Worm (Caenorhabditis elegans) whole organism, early embryonic: ENCODE data around the gene eif-1.
A peak's percentile ranks its signal among the peaks of the same experiment; 100 is the strongest.

Source experiments
- B0310.2 ChIP-seq: sonication (generic microtip); optimal IDR thresholded peaks from 2 replicates; lab custom pipeline; 2016; ENCODE audit warnings: mild to moderate bottlenecking, missing genetic modification characterization, missing compliant biosample characterization
- F13C5.2 ChIP-seq: sonication (generic microtip); optimal IDR thresholded peaks from 2 replicates; lab custom pipeline; 2017; ENCODE audit warnings: mild to moderate bottlenecking, missing genetic modification characterization, inconsistent platforms, missing compliant biosample characterization
- ama-1 ChIP-seq: fragments of 150-350 bp; optimal IDR thresholded peaks from 2 replicates; lab custom pipeline; 2014
- ceh-13 ChIP-seq: fragments of 200-800 bp; sonication (Bioruptor generic); optimal IDR thresholded peaks from 2 replicates; lab custom pipeline; 2018; ENCODE audit warnings: mild to moderate bottlenecking, missing genetic modification characterization, missing compliant biosample characterization
- flt-1 ChIP-seq: fragments of 200-800 bp; sonication (Bioruptor generic); IDR thresholded peaks from 2 replicates; pipeline ENCODE4 v1.3.6; 2022; ENCODE audit warnings: missing genetic modification characterization, missing compliant biosample characterization
- hmbx-1 ChIP-seq: sonication (generic microtip); optimal IDR thresholded peaks from 2 replicates; lab custom pipeline; 2016; ENCODE audit warnings: mild to moderate bottlenecking, missing genetic modification characterization, missing compliant biosample characterization
- hmg-4 ChIP-seq: fragments of 200-800 bp; sonication (Bioruptor generic); optimal IDR thresholded peaks from 2 replicates; lab custom pipeline; 2018; ENCODE audit warnings: mild to moderate bottlenecking, missing genetic modification characterization, missing compliant biosample characterization
- pes-1 ChIP-seq: fragments of 200-800 bp; sonication (Bioruptor generic); IDR thresholded peaks from 2 replicates; pipeline ENCODE4 v1.3.6; 2022; ENCODE audit warnings: missing genetic modification reagents, missing genetic modification characterization, missing compliant biosample characterization
- scrt-1 ChIP-seq: fragments of 200-800 bp; sonication (Bioruptor generic); IDR thresholded peaks from 2 replicates; pipeline ENCODE4 v1.3.6; 2022; ENCODE audit warnings: missing genetic modification characterization, missing compliant biosample characterization
- tbx-11 ChIP-seq: fragments of 200-800 bp; sonication (Bioruptor generic); IDR thresholded peaks from 2 replicates; pipeline ENCODE4 v1.3.6; 2022; ENCODE audit warnings: missing genetic modification characterization, missing compliant biosample characterization
- tra-4 ChIP-seq: sonication (generic microtip); optimal IDR thresholded peaks from 2 replicates; lab custom pipeline; 2017; ENCODE audit warnings: missing genetic modification characterization, missing compliant biosample characterization

DNA sequence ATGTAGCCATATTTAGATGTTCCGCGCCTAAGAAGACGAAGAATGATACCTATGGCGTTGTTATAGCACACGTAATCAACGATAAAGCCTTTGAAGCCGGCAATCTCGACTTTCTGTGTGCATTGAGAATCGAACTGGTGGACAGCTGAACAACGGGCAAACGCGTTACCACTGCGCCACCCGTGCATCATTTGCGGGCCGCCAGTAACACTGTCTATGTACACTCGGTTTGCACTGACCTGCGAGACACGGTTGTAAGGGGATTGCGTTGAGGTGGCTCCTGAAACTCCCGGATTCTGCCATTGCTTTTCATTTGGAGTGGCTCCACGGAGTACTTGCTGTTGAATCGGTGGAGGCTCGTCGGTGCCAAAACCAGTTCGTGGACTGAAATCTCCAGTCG, 51.0 kb downstream of the eif-1 start:
- TF ChIP-seq hmg-4 (peak; percentile 95), ama-1 (lab: Kevin White, UChicago) (peak; percentile 22), B0310.2 (tag; lab: Kevin White, UChicago) (peak; percentile 83), scrt-1 (peak; percentile 85), tra-4 (tag; lab: Kevin White, UChicago) (no peak), ceh-13 (peak; percentile 79), tbx-11 (peak; percentile 74; the same call in 1 of the 2 replicates), hmbx-1 (tag; lab: Kevin White, UChicago) (peak; percentile 58), pes-1 (peak; percentile 90), flt-1 (peak; percentile 79), F13C5.2 (tag; lab: Kevin White, UChicago) (peak; percentile 68)
